Worm (Caenorhabditis elegans) whole organism, early embryonic: ENCODE measurements around the gene C42D4.3.
A peak's percentile ranks its signal among the peaks of the same experiment; 100 is the strongest.

Experiments used
- B0310.2 ChIP-seq: sonication (generic microtip); optimal IDR thresholded peaks from 2 replicates; lab custom pipeline; 2016; ENCODE audit warnings: mild to moderate bottlenecking, missing genetic modification characterization, missing compliant biosample characterization
- F13C5.2 ChIP-seq: sonication (generic microtip); optimal IDR thresholded peaks from 2 replicates; lab custom pipeline; 2017; ENCODE audit warnings: mild to moderate bottlenecking, missing genetic modification characterization, inconsistent platforms, missing compliant biosample characterization
- aly-1 ChIP-seq: sonication (generic microtip); optimal IDR thresholded peaks from 2 replicates; lab custom pipeline; 2016; ENCODE audit warnings: missing genetic modification characterization, missing compliant biosample characterization
- ama-1 ChIP-seq: fragments of 150-350 bp; optimal IDR thresholded peaks from 2 replicates; lab custom pipeline; 2014
- ceh-13 ChIP-seq: fragments of 200-800 bp; sonication (Bioruptor generic); optimal IDR thresholded peaks from 2 replicates; lab custom pipeline; 2018; ENCODE audit warnings: mild to moderate bottlenecking, missing genetic modification characterization, missing compliant biosample characterization
- ceh-36 ChIP-seq: sonication (generic microtip); optimal IDR thresholded peaks from 2 replicates; lab custom pipeline; 2016; ENCODE audit warnings: missing genetic modification characterization, inconsistent platforms, missing compliant biosample characterization
- ets-7 ChIP-seq: sonication (generic microtip); optimal IDR thresholded peaks from 2 replicates; lab custom pipeline; 2016; ENCODE audit warnings: missing genotype, missing genetic modification characterization, missing compliant biosample characterization
- flt-1 ChIP-seq: fragments of 200-800 bp; sonication (Bioruptor generic); IDR thresholded peaks from 2 replicates; pipeline ENCODE4 v1.3.6; 2022; ENCODE audit warnings: missing genetic modification characterization, missing compliant biosample characterization
- hmbx-1 ChIP-seq: sonication (generic microtip); optimal IDR thresholded peaks from 2 replicates; lab custom pipeline; 2016; ENCODE audit warnings: mild to moderate bottlenecking, missing genetic modification characterization, missing compliant biosample characterization
- hmg-4 ChIP-seq: fragments of 200-800 bp; sonication (Bioruptor generic); optimal IDR thresholded peaks from 2 replicates; lab custom pipeline; 2018; ENCODE audit warnings: mild to moderate bottlenecking, missing genetic modification characterization, missing compliant biosample characterization
- hnd-1 ChIP-seq: sonication (generic microtip); optimal IDR thresholded peaks from 2 replicates; lab custom pipeline; 2016; ENCODE audit warnings: missing genetic modification characterization, missing compliant biosample characterization
- pes-1 ChIP-seq: fragments of 200-800 bp; sonication (Bioruptor generic); IDR thresholded peaks from 2 replicates; pipeline ENCODE4 v1.3.6; 2022; ENCODE audit warnings: missing genetic modification reagents, missing genetic modification characterization, missing compliant biosample characterization
- scrt-1 ChIP-seq: fragments of 200-800 bp; sonication (Bioruptor generic); IDR thresholded peaks from 2 replicates; pipeline ENCODE4 v1.3.6; 2022; ENCODE audit warnings: missing genetic modification characterization, missing compliant biosample characterization
- sea-1 ChIP-seq: fragments of 200-800 bp; sonication (Bioruptor generic); conservative IDR thresholded peaks from 2 replicates; pipeline ENCODE4 v1.3.6; 2022; ENCODE audit warnings: missing genetic modification characterization, missing compliant biosample characterization
- tbx-11 ChIP-seq: fragments of 200-800 bp; sonication (Bioruptor generic); IDR thresholded peaks from 2 replicates; pipeline ENCODE4 v1.3.6; 2022; ENCODE audit warnings: missing genetic modification characterization, missing compliant biosample characterization
- tbx-37 ChIP-seq: fragments of 200-800 bp; sonication (Bioruptor generic); conservative IDR thresholded peaks from 2 replicates; pipeline ENCODE4 v1.3.6; 2022; ENCODE audit warnings: missing genetic modification reagents, missing genetic modification characterization, missing compliant biosample characterization
- tra-4 ChIP-seq: sonication (generic microtip); optimal IDR thresholded peaks from 2 replicates; lab custom pipeline; 2017; ENCODE audit warnings: missing genetic modification characterization, missing compliant biosample characterization

C42D4.3 gene

ce11 chrIV:7178942-7179341, at the start of gene C42D4.3:
TSS of gene C42D4.3 (plus strand) at chrIV:7179239.
- no peak for TF ChIP-seq tbx-11 (GFP tag; lab: Robert Waterston, UW)
- no peak for TF ChIP-seq scrt-1
- TF ChIP-seq sea-1 (GFP tag; lab: Robert Waterston, UW), result no peak

ce11 chrIV:7131780-7132179, 47.3 kb upstream of the C42D4.3 start, which contains the start of gene grsp-3:
TSS of gene grsp-3 (minus strand) at chrIV:7131928.
- no peak for TF ChIP-seq pes-1 (GFP tag; lab: Robert Waterston, UW)
- TF ChIP-seq flt-1 (GFP tag; lab: Robert Waterston, UW), result no peak
- TF ChIP-seq ceh-36 (tag; lab: Kevin White, UChicago), result no peak
- no peak for TF ChIP-seq tbx-11 (GFP tag; lab: Robert Waterston, UW)
- TF ChIP-seq sea-1 (GFP tag; lab: Robert Waterston, UW), result no peak
- TF ChIP-seq tbx-37 (GFP tag; lab: Robert Waterston, UW), result no peak
- TF ChIP-seq F13C5.2 (tag; lab: Kevin White, UChicago), result no peak
- TF ChIP-seq ceh-13 (GFP tag; lab: Kevin White, UChicago), result no peak
- TF ChIP-seq tra-4 (tag; lab: Kevin White, UChicago), result no peak

- no peak for TF ChIP-seq tra-4 (tag; lab: Kevin White, UChicago)
- no peak for TF ChIP-seq aly-1 (tag; lab: Kevin White, UChicago)
- no peak for TF ChIP-seq ceh-36 (tag; lab: Kevin White, UChicago)
- TF ChIP-seq ceh-13 (GFP tag; lab: Kevin White, UChicago), result no peak
- TF ChIP-seq tbx-37 (GFP tag; lab: Robert Waterston, UW), result 0 out of 2 replicates have a peak, but pooled peaks have one; percentile 14
- TF ChIP-seq hmg-4 (GFP tag; lab: Kevin White, UChicago), result no peak
Observed at ce11 chrIV:7133140-7133539, 45.9 kb upstream of the C42D4.3 start, which contains the start of gene cyn-12. TSS of gene cyn-12 (minus strand) at chrIV:7133217.

ce11 chrIV:7133983-7134382, 45.1 kb upstream of the C42D4.3 start, which contains the start of gene mutd-1:
TSS of gene mutd-1 (minus strand) at chrIV:7134083.
- TF ChIP-seq hmbx-1, result no peak
- TF ChIP-seq pes-1 (GFP tag; lab: Robert Waterston, UW), result no peak
- no peak for TF ChIP-seq ama-1
- no peak for TF ChIP-seq aly-1 (tag; lab: Kevin White, UChicago)
- TF ChIP-seq tbx-37 (GFP tag; lab: Robert Waterston, UW), result no peak
- no peak for TF ChIP-seq hmg-4 (GFP tag; lab: Kevin White, UChicago)
- no peak for TF ChIP-seq tbx-11 (GFP tag; lab: Robert Waterston, UW)

DNA sequence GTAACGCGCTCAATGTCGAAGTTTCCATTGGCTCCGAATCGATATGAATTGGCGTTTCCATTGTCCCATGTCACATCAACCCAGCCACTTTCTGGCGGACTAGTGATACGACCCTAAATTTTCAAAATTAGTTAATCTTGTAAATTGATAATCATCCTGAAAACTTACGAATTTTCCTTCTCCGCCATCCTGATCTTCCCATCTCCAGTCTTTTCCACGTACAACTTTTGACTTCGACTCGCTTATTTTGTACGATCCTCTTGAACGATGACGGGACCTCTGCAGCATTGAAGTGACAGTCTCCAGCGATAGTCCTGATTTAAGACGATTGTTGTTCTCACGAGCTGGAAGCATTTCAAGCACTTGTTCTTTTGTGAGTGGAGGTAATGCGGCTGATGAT, 39.9 kb upstream of the C42D4.3 start:
- no peak for TF ChIP-seq F13C5.2 (tag; lab: Kevin White, UChicago)
- TF ChIP-seq scrt-1, result no peak
- no peak for TF ChIP-seq ceh-13 (GFP tag; lab: Kevin White, UChicago)
- TF ChIP-seq tra-4 (tag; lab: Kevin White, UChicago), result no peak

DNA sequence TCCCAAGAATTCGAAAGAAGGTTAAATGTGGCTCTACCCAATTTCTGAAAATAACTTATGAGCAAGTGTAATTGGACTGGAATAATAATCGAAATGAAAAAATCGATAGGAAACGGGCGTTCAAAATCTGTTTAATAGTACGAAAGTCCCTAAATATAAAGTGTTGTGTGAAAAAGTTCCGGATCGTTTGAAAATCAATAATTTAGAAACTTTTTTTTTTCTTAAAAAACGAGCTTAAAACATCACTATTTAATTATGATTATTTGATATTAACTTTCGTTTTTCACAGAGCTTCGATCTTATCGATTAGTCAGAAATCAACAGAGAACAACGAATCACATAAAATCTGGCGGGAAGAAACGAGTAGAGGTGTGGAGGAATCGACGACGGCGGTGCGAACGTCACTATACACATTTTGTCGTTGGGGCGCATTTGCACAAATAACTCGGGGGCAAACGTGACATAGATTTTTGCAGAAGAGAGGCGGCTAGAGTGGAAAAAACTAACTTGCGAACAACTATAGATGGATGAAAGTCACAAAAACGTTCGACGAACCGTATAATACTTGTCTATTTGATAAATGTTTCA, 34.3 kb upstream of the C42D4.3 start, which contains the start of gene hecd-1:
hecd-1 (minus strand) TSS at position 51 of the 588 bp plus-strand sequence.
- no peak for TF ChIP-seq ets-7 (tag; lab: Kevin White, UChicago)
- TF ChIP-seq tra-4 (tag; lab: Kevin White, UChicago), result no peak
- TF ChIP-seq F13C5.2 (tag; lab: Kevin White, UChicago), result no peak
- TF ChIP-seq tbx-11 (GFP tag; lab: Robert Waterston, UW), result no peak
- TF ChIP-seq aly-1 (tag; lab: Kevin White, UChicago), result no peak
- no peak for TF ChIP-seq hmg-4 (GFP tag; lab: Kevin White, UChicago)
- TF ChIP-seq B0310.2, result no peak
- no peak for TF ChIP-seq hnd-1
- TF ChIP-seq ama-1, result no peak
- TF ChIP-seq flt-1 (GFP tag; lab: Robert Waterston, UW), result no peak
- TF ChIP-seq hmbx-1, result no peak
- TF ChIP-seq ceh-36 (tag; lab: Kevin White, UChicago), result no peak
- no peak for TF ChIP-seq ceh-13 (GFP tag; lab: Kevin White, UChicago)
- TF ChIP-seq sea-1 (GFP tag; lab: Robert Waterston, UW), result no peak
- TF ChIP-seq scrt-1, result no peak
- TF ChIP-seq pes-1 (GFP tag; lab: Robert Waterston, UW), result no peak
- TF ChIP-seq tbx-37 (GFP tag; lab: Robert Waterston, UW), result no peak

- no peak for TF ChIP-seq B0310.2
- TF ChIP-seq ceh-13 (GFP tag; lab: Kevin White, UChicago), result no peak
- TF ChIP-seq aly-1 (tag; lab: Kevin White, UChicago), result no peak
- TF ChIP-seq ama-1, result no peak
Observed at ce11 chrIV:7147722-7148121, 31.3 kb upstream of the C42D4.3 start.

ce11 chrIV:7149020-7149601, 29.9 kb upstream of the C42D4.3 start, which contains the start of gene C34D4.4:
TSS of gene C34D4.4 (plus strand) at chrIV:7149361.
- TF ChIP-seq hmg-4 (GFP tag; lab: Kevin White, UChicago) (peak; percentile 14), ceh-36 (tag; lab: Kevin White, UChicago) (no peak), ets-7 (tag; lab: Kevin White, UChicago) (no peak)
